Worm (Caenorhabditis elegans): ENCODE data around the gene srz-59.

DNA sequence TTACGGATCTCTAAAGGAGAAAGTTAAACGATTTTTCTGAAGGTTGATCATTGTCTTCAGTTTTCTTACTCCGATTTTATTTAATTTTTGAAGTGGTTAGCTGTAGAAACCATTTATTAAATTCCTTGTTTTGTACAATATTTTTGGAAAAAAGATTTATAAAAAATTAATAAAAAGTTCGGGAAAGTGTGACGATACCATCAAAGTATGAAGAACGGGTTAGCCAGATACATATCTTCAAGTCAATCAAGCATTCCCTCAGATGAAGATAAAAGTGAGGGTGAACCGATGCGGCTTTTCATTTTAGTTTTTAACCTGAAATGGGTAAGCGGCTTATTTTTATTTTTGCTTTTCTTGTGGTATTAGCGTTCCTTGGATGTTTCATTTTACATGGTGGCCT lies 33.6 kb downstream of the srz-59 start, which contains the start of gene R05A10.6:
- TF ChIP-seq nhr-76 (tag; optimal IDR thresholded peaks at IDR 0.05), result no peak
- TF ChIP-seq grh-1 (GFP tag; IDR thresholded peaks at IDR 0.05), result no peak
- no peak for TF ChIP-seq fkh-8 (tag; optimal IDR thresholded peaks at IDR 0.05)
- no peak for TF ChIP-seq mdl-1 (tag; optimal IDR thresholded peaks at IDR 0.05)

Data from whole organism, L1 larva.